Worm (Caenorhabditis elegans): ENCODE results near the gene hrpk-2.
"Not testable (repeated sequence)": the region's sequence is repeated elsewhere in the genome, so short reads cannot be mapped to it uniquely, and the experiment has no call there.

Gene hrpk-2

ce11 chrIII:7952077-7952765 lies 34.7 kb upstream of the hrpk-2 start, which contains the start of gene C29E4.15:
Gene C29E4.15, plus strand, starts transcription at chrIII:7952623.
- TF ChIP-seq sptf-1 (tag; optimal IDR thresholded peaks at IDR 0.05) (no peak), lsy-2 (tag; optimal IDR thresholded peaks at IDR 0.05) (peak; percentile 24), tbx-8 (GFP tag; optimal IDR thresholded peaks at IDR 0.05) (no peak), mep-1 (tag; optimal IDR thresholded peaks at IDR 0.05) (peak; percentile 14)

- TF ChIP-seq ceh-43 (GFP tag; optimal IDR thresholded peaks at IDR 0.05) (no peak), cnd-1 (tag; optimal IDR thresholded peaks at IDR 0.05) (no peak), nhr-237 (tag; optimal IDR thresholded peaks at IDR 0.05) (no peak), nhr-2 (tag; optimal IDR thresholded peaks at IDR 0.05) (no peak), lin-13 (tag; optimal IDR thresholded peaks at IDR 0.05) (no peak)
Observed at ce11 chrIII:7953208-7953607, 33.7 kb upstream of the hrpk-2 start, which contains the start of gene let-754. Gene let-754, minus strand, starts transcription at chrIII:7953308.

ce11 chrIII:7956965-7957364 lies 30.0 kb upstream of the hrpk-2 start, which contains the start of gene C29E4.9:
Gene C29E4.9, minus strand, starts transcription at chrIII:7957065.
- no peak for TF ChIP-seq mls-2 (tag; optimal IDR thresholded peaks at IDR 0.05)
- no peak for TF ChIP-seq mep-1 (tag; optimal IDR thresholded peaks at IDR 0.05)
- no peak for TF ChIP-seq flh-1 (GFP tag; optimal IDR thresholded peaks at IDR 0.05)
- no peak for TF ChIP-seq ceh-43 (GFP tag; optimal IDR thresholded peaks at IDR 0.05)
- TF ChIP-seq tbx-8 (GFP tag; optimal IDR thresholded peaks at IDR 0.05): no peak
- no peak for TF ChIP-seq mab-5 (tag; optimal IDR thresholded peaks at IDR 0.05)
- no peak for TF ChIP-seq drap-1 (GFP tag; optimal IDR thresholded peaks at IDR 0.05)
- TF ChIP-seq unc-62 (GFP tag; optimal IDR thresholded peaks at IDR 0.05): no peak
- no peak for TF ChIP-seq nhr-237 (tag; optimal IDR thresholded peaks at IDR 0.05)
- TF ChIP-seq ces-1 (GFP tag; optimal IDR thresholded peaks at IDR 0.05): no peak
- no peak for TF ChIP-seq bed-3 (GFP tag; optimal IDR thresholded peaks at IDR 0.05)
- no peak for TF ChIP-seq unc-120 (tag; optimal IDR thresholded peaks at IDR 0.05; ENCODE audit: poor library complexity, severe bottlenecking)

- no peak for TF ChIP-seq nhr-28 (tag; optimal IDR thresholded peaks at IDR 0.05)
- TF ChIP-seq ces-1 (GFP tag; optimal IDR thresholded peaks at IDR 0.05): peak; percentile 42
- peak; percentile 33 for TF ChIP-seq pha-4 (tag; optimal IDR thresholded peaks at IDR 0.05)
Observed at ce11 chrIII:7958085-7958484, 28.8 kb upstream of the hrpk-2 start, which contains the start of gene C29E4.11. Gene C29E4.11, minus strand, starts transcription at chrIII:7958114.

ce11 chrIII:7958922-7959609 lies 27.9 kb upstream of the hrpk-2 start, which contains the start of gene F54H12.10:
Gene F54H12.10, minus strand, starts transcription at chrIII:7958972.
- not testable (repeated sequence) for TF ChIP-seq hlh-1 (tag; optimal IDR thresholded peaks at IDR 0.05); nhr-76 (tag; optimal IDR thresholded peaks at IDR 0.05); lin-32 (GFP tag; optimal IDR thresholded peaks at IDR 0.05)

ce11 chrIII:7962641-7963040 lies 24.3 kb upstream of the hrpk-2 start, which contains the start of gene F54H12.4:
Gene F54H12.4, minus strand, starts transcription at chrIII:7962741.
- not testable (repeated sequence) for TF ChIP-seq unc-62, drap-1, flh-1 (GFP tag; optimal IDR thresholded peaks at IDR 0.05)

- TF ChIP-seq cnd-1, sptf-1, pha-4 (tag; optimal IDR thresholded peaks at IDR 0.05): not testable (repeated sequence)
Observed at ce11 chrIII:7964281-7964680, 22.6 kb upstream of the hrpk-2 start, which contains the start of gene F54H12.2. Gene F54H12.2, plus strand, starts transcription at chrIII:7964581.

ce11 chrIII:7969121-7969520 lies 17.8 kb upstream of the hrpk-2 start, which contains the start of the genes F54H12.8 and F54H12.7:
Gene F54H12.8, minus strand, starts transcription at chrIII:7969221.
Gene F54H12.7, plus strand, starts transcription at chrIII:7969349.
- TF ChIP-seq nhr-28 (tag; optimal IDR thresholded peaks at IDR 0.05): no peak
- TF ChIP-seq sptf-1 (tag; optimal IDR thresholded peaks at IDR 0.05): no peak
- TF ChIP-seq nhr-12 (tag; optimal IDR thresholded peaks at IDR 0.05): no peak
- no peak for TF ChIP-seq elt-3 (tag; optimal IDR thresholded peaks at IDR 0.05)
- TF ChIP-seq snpc-4 (tag; optimal IDR thresholded peaks at IDR 0.05): no peak

Measured in whole organism, mixed stage, embryonic.